Worm (Caenorhabditis elegans): ENCODE results near the gene T10H9.1.
A peak's percentile ranks its signal among the peaks of the same experiment; 100 is the strongest.

The T10H9.1 gene

ce11 chrV:6656451-6657115, 7.2 kb downstream of the T10H9.1 start, which contains the start of gene snb-1 (continued):
- no peak for TF ChIP-seq spr-3 (GFP tag; optimal IDR thresholded peaks at IDR 0.05)
- peak; percentile 5 for TF ChIP-seq nhr-102 (tag; optimal IDR thresholded peaks at IDR 0.05)
- TF ChIP-seq ceh-28 (tag; optimal IDR thresholded peaks at IDR 0.05), result peak; percentile 79
- 0 out of 2 replicates have a peak, but pooled peaks have one; percentile 4 for TF ChIP-seq tra-1 (GFP tag; IDR thresholded peaks at IDR 0.05)
- TF ChIP-seq hlh-11 (tag; optimal IDR thresholded peaks at IDR 0.05), result peak; percentile 71
- peak; percentile 11 for TF ChIP-seq F37D6.2 (tag; optimal IDR thresholded peaks at IDR 0.05)
- no peak for TF ChIP-seq daf-16 (GFP tag; optimal IDR thresholded peaks at IDR 0.05)
- peak; percentile 44 for TF ChIP-seq daf-16 (tag; optimal IDR thresholded peaks at IDR 0.05)
- TF ChIP-seq hlh-30 (tag; optimal IDR thresholded peaks at IDR 0.05; ENCODE audit: insufficient read depth), result peak; percentile 93
- peak; percentile 13 for TF ChIP-seq dve-1 (tag; optimal IDR thresholded peaks at IDR 0.05; ENCODE audit: insufficient read depth)
- no peak for TF ChIP-seq ctbp-1 (GFP tag; IDR thresholded peaks at IDR 0.05)
- no peak for TF ChIP-seq nhr-77 (tag; optimal IDR thresholded peaks at IDR 0.05)
- no peak for TF ChIP-seq mxl-2 (GFP tag; conservative IDR thresholded peaks at IDR 0.05)
- TF ChIP-seq dmd-6 (GFP tag; IDR thresholded peaks at IDR 0.05), result peak; percentile 23; the same call in 1 of the 2 replicates
- peak; percentile 34 for TF ChIP-seq nhr-6 (tag; optimal IDR thresholded peaks at IDR 0.05)
- TF ChIP-seq set-16 (GFP tag; IDR thresholded peaks at IDR 0.05), result no peak
- TF ChIP-seq R02D3.7 (tag; optimal IDR thresholded peaks at IDR 0.05), result no peak
- peak; percentile 61 for TF ChIP-seq T20F7.1 (GFP tag; optimal IDR thresholded peaks at IDR 0.05)
- TF ChIP-seq mxl-3 (GFP tag; optimal IDR thresholded peaks at IDR 0.05), result peak; percentile 24
- no peak for TF ChIP-seq pha-4 (GFP tag; IDR thresholded peaks at IDR 0.05)
- TF ChIP-seq pha-4 (tag; optimal IDR thresholded peaks at IDR 0.05), result no peak
- no peak for TF ChIP-seq fos-1 (tag; optimal IDR thresholded peaks at IDR 0.05)
- TF ChIP-seq hif-1 (tag; optimal IDR thresholded peaks at IDR 0.05), result peak in 1 of 2 experiments; percentile 21
- peak; percentile 26 for TF ChIP-seq rbr-2 (tag; optimal IDR thresholded peaks at IDR 0.05)
- peak; percentile 39 for TF ChIP-seq hmg-1.1 (GFP tag; IDR thresholded peaks at IDR 0.05)
- no peak for TF ChIP-seq snpc-4 (tag; optimal IDR thresholded peaks at IDR 0.05)
- TF ChIP-seq lin-13 (GFP tag; optimal IDR thresholded peaks at IDR 0.05), result peak; percentile 69
- TF ChIP-seq ztf-7 (tag; optimal IDR thresholded peaks at IDR 0.05), result no peak
- TF ChIP-seq attf-4 (tag; optimal IDR thresholded peaks at IDR 0.05), result no peak
- TF ChIP-seq egl-43 (GFP tag; IDR thresholded peaks at IDR 0.05), result no peak
- TF ChIP-seq F26F4.8 (GFP tag; conservative IDR thresholded peaks at IDR 0.05), result no peak
- TF ChIP-seq mdl-1 (tag; optimal IDR thresholded peaks at IDR 0.05), result peak in 1 of 2 experiments; percentile 34
- no peak for TF ChIP-seq cey-2 (tag; optimal IDR thresholded peaks at IDR 0.05; ENCODE audit: borderline replicate concordance, insufficient read depth)
- TF ChIP-seq lsy-2 (tag; optimal IDR thresholded peaks at IDR 0.05), result peak in 1 of 2 experiments; percentile 80

DNA sequence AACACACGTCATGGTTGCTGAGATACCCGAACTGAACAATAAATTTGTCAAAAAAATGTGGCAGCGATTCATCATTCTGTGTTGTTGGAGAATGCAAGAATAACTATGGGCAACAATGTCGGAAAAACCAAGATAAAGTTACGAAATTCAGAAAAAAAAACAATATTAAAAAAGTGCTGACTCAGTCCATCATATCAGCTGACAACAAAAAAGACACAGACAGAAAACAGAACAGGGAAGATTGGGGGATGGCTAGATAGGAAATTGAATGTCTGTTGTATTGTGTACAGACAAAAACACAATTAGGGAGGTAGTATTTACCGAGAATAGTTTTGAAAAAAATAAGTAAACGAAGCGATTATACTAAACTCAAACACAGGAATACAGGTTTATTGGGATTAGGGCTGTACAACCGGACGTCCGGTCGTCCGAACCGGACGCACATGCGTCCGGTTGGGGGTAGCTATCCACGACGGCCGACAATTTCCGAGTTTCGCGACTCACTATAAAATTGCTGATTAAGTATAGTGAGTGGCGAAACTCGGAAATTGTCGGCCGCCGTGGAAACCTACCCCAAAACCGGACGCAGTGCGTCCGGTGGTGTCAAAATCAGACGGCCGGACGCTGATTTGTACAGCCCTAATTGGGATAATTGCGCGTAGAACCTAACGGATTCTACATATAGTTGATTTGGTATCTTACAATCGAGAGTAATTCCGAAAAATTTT, 8.3 kb downstream of the T10H9.1 start:
- TF ChIP-seq tra-1 (GFP tag; IDR thresholded peaks at IDR 0.05) (0 out of 2 replicates have a peak, but pooled peaks have one; percentile 40), fkh-10 (GFP tag; optimal IDR thresholded peaks at IDR 0.05) (no peak), nhr-102 (tag; optimal IDR thresholded peaks at IDR 0.05) (no peak), ZK337.2 (GFP tag; IDR thresholded peaks at IDR 0.05) (no peak), skn-1 (tag; optimal IDR thresholded peaks at IDR 0.05) (no peak), mes-2 (tag; optimal IDR thresholded peaks at IDR 0.05; ENCODE audit: poor library complexity, severe bottlenecking) (peak; percentile 1), hlh-11 (tag; optimal IDR thresholded peaks at IDR 0.05) (peak; percentile 14), attf-4 (tag; optimal IDR thresholded peaks at IDR 0.05) (no peak), mep-1 (tag; optimal IDR thresholded peaks at IDR 0.05) (no peak), hmg-1.1 (GFP tag; IDR thresholded peaks at IDR 0.05) (no peak), Y48G9A.11 (GFP tag; IDR thresholded peaks at IDR 0.05) (0 out of 2 replicates have a peak, but pooled peaks have one; percentile 11), nhr-28 (tag; optimal IDR thresholded peaks at IDR 0.05) (peak; percentile 22), hlh-30 (tag; optimal IDR thresholded peaks at IDR 0.05; ENCODE audit: insufficient read depth) (peak; percentile 60), unc-62 (GFP tag; optimal IDR thresholded peaks at IDR 0.05 in 1 of 2) (peak in 1 of 2 experiments; percentile 31), unc-62 (tag; optimal IDR thresholded peaks at IDR 0.05) (no peak), ceh-62 (tag; optimal IDR thresholded peaks at IDR 0.05) (no peak), duxl-1 (tag; optimal IDR thresholded peaks at IDR 0.05; ENCODE audit: poor library complexity) (no peak), dmd-8 (GFP tag; IDR thresholded peaks at IDR 0.05) (no peak), snpc-4 (tag; optimal IDR thresholded peaks at IDR 0.05) (peak; percentile 40), zfp-3 (GFP tag; conservative IDR thresholded peaks at IDR 0.05) (no peak), daf-16 (GFP tag; optimal IDR thresholded peaks at IDR 0.05) (no peak), daf-16 (tag; optimal IDR thresholded peaks at IDR 0.05) (peak; percentile 72), mdl-1 (tag; optimal IDR thresholded peaks at IDR 0.05) (no peak)

All from whole organism, L4 larva.